Worm (Caenorhabditis elegans): Measurements from ENCODE around the gene nlp-51.
A peak's percentile ranks its signal among the peaks of the same experiment; 100 is the strongest.

nlp-51 gene

ce11 chrII:11343300-11343869 lies 23.9 kb upstream of the nlp-51 start, which contains the start of gene lgc-20:
Gene lgc-20, minus strand, starts transcription at chrII:11343610.
- TF ChIP-seq efl-1 (optimal IDR thresholded peaks at IDR 0.05) (no peak), efl-1 (GFP tag; optimal IDR thresholded peaks at IDR 0.05 in 1 of 2) (peak in 1 of 2 experiments; percentile 78), fkh-8 (tag; optimal IDR thresholded peaks at IDR 0.05) (peak; percentile 28), nhr-19 (GFP tag; conservative IDR thresholded peaks at IDR 0.05) (no peak), elt-2 (tag; optimal IDR thresholded peaks at IDR 0.05) (no peak)

- TF ChIP-seq sptf-1 (tag; optimal IDR thresholded peaks at IDR 0.05): no peak
- no peak for TF ChIP-seq efl-3 (GFP tag; optimal IDR thresholded peaks at IDR 0.05)
- no peak for TF ChIP-seq rnt-1 (tag; optimal IDR thresholded peaks at IDR 0.05)
- no peak for TF ChIP-seq sox-4 (tag; optimal IDR thresholded peaks at IDR 0.05)
- no peak for TF ChIP-seq ets-5 (GFP tag; IDR thresholded peaks at IDR 0.05)
- no peak for TF ChIP-seq ztf-11 (tag; optimal IDR thresholded peaks at IDR 0.05)
- no peak for TF ChIP-seq elt-3 (tag; optimal IDR thresholded peaks at IDR 0.05)
Measured at ce11 chrII:11339507-11339906, 20.0 kb upstream of the nlp-51 start, which contains the start of gene rmd-3. Gene rmd-3, minus strand, starts transcription at chrII:11339607.

- TF ChIP-seq blmp-1 (tag; optimal IDR thresholded peaks at IDR 0.05): peak; percentile 48
- TF ChIP-seq lir-3 (tag; optimal IDR thresholded peaks at IDR 0.05; ENCODE audit: poor library complexity): no peak
Measured at ce11 chrII:11337497-11338040, 18.1 kb upstream of the nlp-51 start, which contains the start of gene sqt-1. Gene sqt-1, minus strand, starts transcription at chrII:11337837.

ce11 chrII:11336640-11337241 lies 17.2 kb upstream of the nlp-51 start:
- TF ChIP-seq snu-23 (GFP tag; optimal IDR thresholded peaks at IDR 0.05) (no peak), ceh-8 (GFP tag; optimal IDR thresholded peaks at IDR 0.05) (no peak), elt-2 (tag; optimal IDR thresholded peaks at IDR 0.05) (no peak), Y116A8C.19 (tag; optimal IDR thresholded peaks at IDR 0.05; ENCODE audit: borderline replicate concordance) (no peak), fos-1 (tag; optimal IDR thresholded peaks at IDR 0.05) (no peak)

ce11 chrII:11336163-11336562 lies 16.7 kb upstream of the nlp-51 start:
- TF ChIP-seq ceh-8 (GFP tag; optimal IDR thresholded peaks at IDR 0.05) (no peak), pax-3 (tag; optimal IDR thresholded peaks at IDR 0.05) (no peak), ets-5 (GFP tag; IDR thresholded peaks at IDR 0.05) (no peak), mep-1 (tag; optimal IDR thresholded peaks at IDR 0.05) (no peak), skn-1 (tag; optimal IDR thresholded peaks at IDR 0.05) (no peak), dpl-1 (GFP tag; optimal IDR thresholded peaks at IDR 0.05) (no peak), snpc-4 (tag; optimal IDR thresholded peaks at IDR 0.05) (no peak), ceh-88 (GFP tag; IDR thresholded peaks at IDR 0.05) (no peak), nhr-84 (tag; optimal IDR thresholded peaks at IDR 0.05) (no peak), egl-27 (tag; optimal IDR thresholded peaks at IDR 0.05) (no peak), nhr-12 (tag; optimal IDR thresholded peaks at IDR 0.05) (no peak), hlh-17 (GFP tag; optimal IDR thresholded peaks at IDR 0.05; ENCODE audit: borderline replicate concordance) (no peak), lsy-2 (tag; optimal IDR thresholded peaks at IDR 0.05) (no peak), nhr-90 (tag; optimal IDR thresholded peaks at IDR 0.05; ENCODE audit: poor library complexity) (no peak), fos-1 (tag; optimal IDR thresholded peaks at IDR 0.05) (no peak), pqm-1 (tag; optimal IDR thresholded peaks at IDR 0.05) (no peak), dsc-1 (tag; optimal IDR thresholded peaks at IDR 0.05) (no peak), lin-14 (GFP tag; optimal IDR thresholded peaks at IDR 0.05) (no peak), hpl-2 (GFP tag; optimal IDR thresholded peaks at IDR 0.05) (no peak)
